Worm (Caenorhabditis elegans): Measurements from ENCODE around the gene spe-44.
A peak's percentile ranks its signal among the peaks of the same experiment; 100 is the strongest.

The spe-44 gene

DNA sequence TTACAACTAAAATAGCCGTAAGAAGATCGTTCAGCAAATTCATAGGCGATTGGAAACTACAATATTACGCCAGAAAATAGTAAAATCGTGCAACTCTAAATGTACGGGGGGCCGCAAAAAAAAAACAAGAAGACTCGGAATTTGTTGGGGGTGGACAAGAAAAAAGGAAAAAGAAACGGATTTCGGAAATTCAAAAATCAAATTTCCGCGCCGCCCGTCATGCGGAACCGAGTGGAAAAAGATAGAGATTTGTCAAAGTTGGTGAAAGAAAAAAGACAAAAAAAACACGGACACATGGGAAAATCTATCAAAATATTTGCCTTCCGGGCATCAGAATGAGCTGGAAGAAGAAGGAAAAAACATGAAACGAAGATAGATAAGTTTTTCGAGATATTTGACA lies 34.7 kb downstream of the spe-44 start:
- TF ChIP-seq W03F9.2 (tag; optimal IDR thresholded peaks at IDR 0.05), result no peak
- TF ChIP-seq dao-5 (tag; optimal IDR thresholded peaks at IDR 0.05), result no peak
- TF ChIP-seq him-1 (tag; optimal IDR thresholded peaks at IDR 0.05), result no peak

DNA sequence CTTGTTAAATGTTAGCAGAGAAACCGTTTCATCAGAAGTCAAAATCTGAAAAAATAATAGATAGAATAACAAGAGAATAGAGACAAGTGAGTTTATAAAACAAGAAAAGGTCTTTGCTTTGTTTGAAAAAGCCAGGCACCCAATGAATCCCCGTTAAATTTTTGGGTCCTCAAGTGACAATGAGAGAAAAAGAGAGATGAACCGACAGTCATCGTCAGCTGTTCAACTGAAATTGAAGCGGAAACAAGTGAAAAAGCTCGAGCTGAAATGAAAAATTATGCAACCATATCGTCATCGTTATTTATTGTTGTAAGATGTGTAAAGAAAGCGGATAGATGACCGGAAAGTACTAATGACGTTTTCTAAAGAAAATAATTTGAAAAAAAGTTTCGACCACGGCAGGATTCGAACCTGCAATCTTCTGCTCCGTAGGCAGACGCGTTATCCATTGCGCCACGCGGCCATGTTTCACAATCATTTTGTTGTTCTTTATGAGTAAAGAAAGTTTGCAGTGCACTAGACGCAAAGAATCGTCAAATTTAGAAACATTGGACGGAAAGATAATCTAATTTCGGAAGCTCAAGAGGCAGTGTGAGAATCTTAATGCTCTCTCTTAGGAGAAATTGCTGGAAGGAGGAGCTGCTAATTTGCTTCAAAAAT lies 36.3 kb downstream of the spe-44 start, which contains the start of gene F08G5.3:
Gene F08G5.3, minus strand, starts transcription at position 51 of the 660 bp plus-strand sequence.
- TF ChIP-seq him-1 (tag; optimal IDR thresholded peaks at IDR 0.05), result peak; percentile 52
- TF ChIP-seq dao-5 (tag; optimal IDR thresholded peaks at IDR 0.05), result peak; percentile 36
- TF ChIP-seq W03F9.2 (tag; optimal IDR thresholded peaks at IDR 0.05), result no peak

DNA sequence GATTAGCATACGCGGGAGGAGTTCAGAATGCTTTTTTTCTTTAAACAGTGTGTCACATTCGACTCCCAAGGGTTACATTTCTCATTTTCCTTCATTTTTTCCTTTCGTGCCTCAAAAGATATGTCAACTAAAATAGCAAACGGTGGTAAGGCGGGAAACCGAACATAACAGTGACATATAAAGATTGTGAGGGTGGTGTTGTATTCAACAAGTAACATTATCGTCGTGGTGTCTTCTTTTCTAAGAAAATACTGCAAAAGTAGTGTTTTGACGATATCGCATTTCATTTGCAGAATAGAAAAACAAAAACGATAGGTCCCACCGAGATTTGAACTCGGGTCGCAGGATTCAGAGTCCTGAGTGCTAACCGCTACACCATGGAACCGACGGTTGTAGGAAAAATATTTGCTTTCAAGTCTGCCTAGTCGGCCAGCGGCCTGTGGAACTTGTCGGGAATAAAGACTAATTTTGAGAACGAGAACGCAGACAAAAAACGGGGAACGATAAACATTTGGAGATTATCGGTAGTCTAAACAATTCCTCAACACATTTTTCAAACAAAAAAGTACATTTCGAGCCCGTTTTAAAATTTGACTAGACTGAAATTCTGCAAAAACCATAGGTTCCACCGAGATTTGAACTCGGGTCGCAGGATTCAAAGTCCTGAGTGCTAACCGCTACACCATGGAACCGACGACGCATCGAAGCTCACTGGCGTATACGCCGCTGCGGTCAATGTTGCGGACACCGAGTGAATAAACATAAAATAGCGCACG lies 37.2 kb downstream of the spe-44 start:
- no peak for TF ChIP-seq dao-5 (tag; optimal IDR thresholded peaks at IDR 0.05)
- TF ChIP-seq W03F9.2 (tag; optimal IDR thresholded peaks at IDR 0.05), result no peak
- no peak for TF ChIP-seq him-1 (tag; optimal IDR thresholded peaks at IDR 0.05)

- no peak for TF ChIP-seq dao-5 (tag; optimal IDR thresholded peaks at IDR 0.05)
- TF ChIP-seq him-1 (tag; optimal IDR thresholded peaks at IDR 0.05), result no peak
- no peak for TF ChIP-seq W03F9.2 (tag; optimal IDR thresholded peaks at IDR 0.05)
These were observed 39.4 kb downstream of the spe-44 start for ce11 chrIV:12414601-12415000.

ce11 chrIV:12410167-12410566 lies 43.8 kb downstream of the spe-44 start, which contains the start of gene acl-13:
TSS of gene acl-13 (plus strand) at chrIV:12410467.
- TF ChIP-seq W03F9.2 (tag; optimal IDR thresholded peaks at IDR 0.05) (no peak), dao-5 (tag; optimal IDR thresholded peaks at IDR 0.05) (no peak)

DNA sequence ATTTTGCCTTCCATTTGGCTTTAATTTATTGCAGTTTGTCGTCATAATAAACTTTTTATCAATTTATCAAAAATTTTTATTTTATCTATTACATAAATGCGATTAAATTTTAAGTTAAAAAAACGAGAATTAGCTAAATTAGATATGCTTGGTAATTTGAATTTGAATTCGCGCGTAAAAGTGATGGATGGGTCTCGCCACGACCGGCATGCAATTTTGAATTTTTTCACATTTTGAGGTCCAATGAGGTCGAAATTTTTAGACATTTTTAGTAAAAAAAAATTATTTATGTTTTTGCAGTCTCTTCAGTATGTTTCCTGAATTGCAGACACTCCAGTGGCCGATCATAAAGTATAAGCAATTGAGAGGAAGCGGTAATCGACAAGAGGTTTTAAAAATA lies 45.4 kb downstream of the spe-44 start, which contains the start of gene dsb-1:
Gene dsb-1, plus strand, starts transcription at position 301 of the 400 bp plus-strand sequence.
- no peak for TF ChIP-seq him-1 (tag; optimal IDR thresholded peaks at IDR 0.05)

DNA sequence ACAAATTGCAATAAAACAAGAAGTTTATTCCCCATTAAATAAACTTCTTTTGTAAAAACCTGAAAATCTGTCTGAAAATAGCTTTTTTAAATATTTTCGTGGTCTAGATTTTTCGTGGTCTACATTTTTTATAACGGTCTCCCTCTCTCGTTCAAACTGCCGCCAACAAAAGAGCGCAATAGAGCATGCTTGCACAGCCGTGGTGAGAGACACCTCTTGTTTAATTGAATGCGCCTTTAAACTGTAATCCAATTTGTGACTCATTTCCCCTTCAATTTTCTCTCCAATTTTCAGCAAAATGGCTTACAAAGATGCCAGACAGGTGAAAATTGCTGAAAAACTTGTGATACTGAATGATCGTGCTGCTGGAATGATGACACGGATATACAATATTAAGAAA lies 49.9 kb downstream of the spe-44 start, which contains the start of gene gex-3:
Gene gex-3, plus strand, starts transcription at position 295 of the 400 bp plus-strand sequence.
- TF ChIP-seq dao-5 (tag; optimal IDR thresholded peaks at IDR 0.05) (no peak), W03F9.2 (tag; optimal IDR thresholded peaks at IDR 0.05) (peak; percentile 94)

- TF ChIP-seq dao-5 (tag; optimal IDR thresholded peaks at IDR 0.05), result no peak
- no peak for TF ChIP-seq him-1 (tag; optimal IDR thresholded peaks at IDR 0.05)
- TF ChIP-seq W03F9.2 (tag; optimal IDR thresholded peaks at IDR 0.05), result no peak
These were observed 50.6 kb downstream of the spe-44 start for ce11 chrIV:12403440-12403839.

Data from whole organism, L4/young adult.